Worm (Caenorhabditis elegans) whole organism, L2 larva: ENCODE measurements around the gene F30H5.5.

ENCODE experiments used
- elt-3 ChIP-seq: sonication (generic microtip); optimal IDR thresholded peaks from 2 replicates; lab custom pipeline; 2017; ENCODE audit warnings: missing biosample characterization, missing genetic modification characterization
- lin-39 ChIP-seq: fragments of 150-350 bp; optimal IDR thresholded peaks from 2 replicates; lab custom pipeline; 2014; ENCODE audit warnings: missing biosample characterization, missing genetic modification reagents, missing genetic modification characterization
- nhr-23 ChIP-seq: fragments of 150-350 bp; optimal IDR thresholded peaks from 2 replicates; lab custom pipeline; 2014; ENCODE audit warnings: missing biosample characterization, missing genetic modification reagents, missing genetic modification characterization
- nhr-237 ChIP-seq: fragments of 150-350 bp; optimal IDR thresholded peaks from 2 replicates; lab custom pipeline; 2014; ENCODE audit warnings: missing biosample characterization, missing genetic modification characterization
- nhr-25 ChIP-seq: fragments of 150-350 bp; sonication (generic microtip); optimal IDR thresholded peaks from 3 replicates; lab custom pipeline; 2014; ENCODE audit warnings: missing biosample characterization, missing genetic modification characterization
- nhr-6 ChIP-seq: fragments of 150-350 bp; optimal IDR thresholded peaks from 2 replicates; lab custom pipeline; 2014; ENCODE audit warnings: missing biosample characterization, missing genetic modification characterization
- unc-62 ChIP-seq: fragments of 150-350 bp; optimal IDR thresholded peaks from 2 replicates; lab custom pipeline; 2014; ENCODE audit warnings: missing biosample characterization, missing genetic modification reagents, missing genetic modification characterization
- zag-1 ChIP-seq: fragments of 150-350 bp; optimal IDR thresholded peaks from 2 replicates; lab custom pipeline; 2014; ENCODE audit warnings: missing biosample characterization, missing genetic modification characterization

- TF ChIP-seq elt-3 (tag; lab: Kevin White, UChicago): no peak
- no peak for TF ChIP-seq nhr-25 (tag; lab: Kevin White, UChicago)
- TF ChIP-seq zag-1 (tag; lab: Kevin White, UChicago): no peak
- TF ChIP-seq lin-39: no peak
- no peak for TF ChIP-seq nhr-237 (tag; lab: Kevin White, UChicago)
- TF ChIP-seq unc-62 (GFP tag; lab: Kevin White, UChicago): no peak
- TF ChIP-seq nhr-23: no peak
- no peak for TF ChIP-seq nhr-6 (tag; lab: Kevin White, UChicago)
These were observed 7.3 kb upstream of the F30H5.5 start for ce11 chrIII:481259-481658.
